Fruit fly (Drosophila melanogaster): ENCODE measurements around the gene Snmp1.

The Snmp1 gene

dm6 chr3R:21151090-21151870 is 16.7 kb downstream of the Snmp1 start (continued):
- TF ChIP-seq tup (GFP tag; optimal IDR thresholded peaks at IDR 0.05) (no peak), CG2889 (GFP tag; IDR thresholded peaks at IDR 0.05) (0 out of 3 replicates have a peak, but pooled peaks have one; percentile 42), CHES-1-like (GFP tag; optimal IDR thresholded peaks at IDR 0.05) (no peak), br (optimal IDR thresholded peaks at IDR 0.05) (no peak), CG12104 (GFP tag; optimal IDR thresholded peaks at IDR 0.05) (no peak), Sox102F (GFP tag; optimal IDR thresholded peaks at IDR 0.05) (peak; percentile 76), lilli (GFP tag; optimal IDR thresholded peaks at IDR 0.05) (peak; percentile 55), inv (GFP tag; IDR thresholded peaks at IDR 0.05; ENCODE audit: partially characterized antibody) (no peak), otp (GFP tag; IDR thresholded peaks at IDR 0.05) (0 out of 3 replicates have a peak, but pooled peaks have one; percentile 7), nerfin-1 (tag; optimal IDR thresholded peaks at IDR 0.05) (peak; percentile 4), Tbp (GFP tag; optimal IDR thresholded peaks at IDR 0.05) (no peak), Stat92E (GFP tag; optimal IDR thresholded peaks at IDR 0.05) (no peak), CG4424 (GFP tag; optimal IDR thresholded peaks at IDR 0.05) (peak; percentile 48), exex (tag; optimal IDR thresholded peaks at IDR 0.05) (peak; percentile 72), zfh1 (GFP tag; IDR thresholded peaks at IDR 0.05) (no peak), CG17361 (GFP tag; IDR thresholded peaks at IDR 0.05) (peak; percentile 58; the same call in 2 of the 3 replicates), CG14667 (GFP tag; IDR thresholded peaks at IDR 0.05) (0 out of 2 replicates have a peak, but pooled peaks have one; percentile 8), nmo (GFP tag; optimal IDR thresholded peaks at IDR 0.05) (peak; percentile 12), CG2712 (tag; optimal IDR thresholded peaks at IDR 0.05) (peak; percentile 68), Dbx (GFP tag; IDR thresholded peaks at IDR 0.05) (peak; percentile 70), pum (GFP tag; optimal IDR thresholded peaks at IDR 0.05) (peak; percentile 20), B-H1 (GFP tag; IDR thresholded peaks at IDR 0.05) (peak; percentile 50; the same call in 1 of the 3 replicates), CG17186 (GFP tag; optimal IDR thresholded peaks at IDR 0.05) (no peak), Gug (GFP tag; IDR thresholded peaks at IDR 0.05) (peak; percentile 7; the same call in 1 of the 4 replicates), CG9609 (GFP tag; optimal IDR thresholded peaks at IDR 0.05) (peak; percentile 6), ro (GFP tag; IDR thresholded peaks at IDR 0.05) (no peak), chn (GFP tag; optimal IDR thresholded peaks at IDR 0.05) (no peak), cwo (GFP tag; optimal IDR thresholded peaks at IDR 0.05) (peak; percentile 83), CG6654 (GFP tag; optimal IDR thresholded peaks at IDR 0.05) (no peak), Asciz (GFP tag; optimal IDR thresholded peaks at IDR 0.05) (peak; percentile 42), ERR (GFP tag; optimal IDR thresholded peaks at IDR 0.05) (no peak), sima (GFP tag; optimal IDR thresholded peaks at IDR 0.05) (peak; percentile 17), Six4 (GFP tag; optimal IDR thresholded peaks at IDR 0.05) (peak; percentile 37), Xrp1 (GFP tag; IDR thresholded peaks at IDR 0.05) (peak; percentile 56), D19B (GFP tag; optimal IDR thresholded peaks at IDR 0.05) (peak; percentile 37), CG3995 (GFP tag; optimal IDR thresholded peaks at IDR 0.05) (no peak), Nf-YC (tag; optimal IDR thresholded peaks at IDR 0.05) (peak; percentile 7), CG30431 (GFP tag; optimal IDR thresholded peaks at IDR 0.05) (no peak), CG7839 (tag; optimal IDR thresholded peaks at IDR 0.05) (peak; percentile 62), sd (tag; optimal IDR thresholded peaks at IDR 0.05) (peak; percentile 84), stc (GFP tag; IDR thresholded peaks at IDR 0.05) (peak; percentile 52; the same call in 1 of the 2 replicates), row (GFP tag; IDR thresholded peaks at IDR 0.05) (peak; percentile 76), wor (GFP tag; IDR thresholded peaks at IDR 0.05) (no peak), CG10959 (GFP tag; IDR thresholded peaks at IDR 0.05) (0 out of 2 replicates have a peak, but pooled peaks have one; percentile 4), CG43689 (GFP tag; IDR thresholded peaks at IDR 0.05) (peak; percentile 42; the same call in 1 of the 2 replicates), CG11085 (GFP tag; IDR thresholded peaks at IDR 0.05) (0 out of 2 replicates have a peak, but pooled peaks have one; percentile 14), en (GFP tag; optimal IDR thresholded peaks at IDR 0.05) (no peak), zen (tag; optimal IDR thresholded peaks at IDR 0.05) (no peak), CG11398 (GFP tag; optimal IDR thresholded peaks at IDR 0.05) (no peak), crc (GFP tag; optimal IDR thresholded peaks at IDR 0.05) (peak; percentile 28)
